Fruit fly (Drosophila melanogaster): ENCODE data around the gene CG9287.

DNA sequence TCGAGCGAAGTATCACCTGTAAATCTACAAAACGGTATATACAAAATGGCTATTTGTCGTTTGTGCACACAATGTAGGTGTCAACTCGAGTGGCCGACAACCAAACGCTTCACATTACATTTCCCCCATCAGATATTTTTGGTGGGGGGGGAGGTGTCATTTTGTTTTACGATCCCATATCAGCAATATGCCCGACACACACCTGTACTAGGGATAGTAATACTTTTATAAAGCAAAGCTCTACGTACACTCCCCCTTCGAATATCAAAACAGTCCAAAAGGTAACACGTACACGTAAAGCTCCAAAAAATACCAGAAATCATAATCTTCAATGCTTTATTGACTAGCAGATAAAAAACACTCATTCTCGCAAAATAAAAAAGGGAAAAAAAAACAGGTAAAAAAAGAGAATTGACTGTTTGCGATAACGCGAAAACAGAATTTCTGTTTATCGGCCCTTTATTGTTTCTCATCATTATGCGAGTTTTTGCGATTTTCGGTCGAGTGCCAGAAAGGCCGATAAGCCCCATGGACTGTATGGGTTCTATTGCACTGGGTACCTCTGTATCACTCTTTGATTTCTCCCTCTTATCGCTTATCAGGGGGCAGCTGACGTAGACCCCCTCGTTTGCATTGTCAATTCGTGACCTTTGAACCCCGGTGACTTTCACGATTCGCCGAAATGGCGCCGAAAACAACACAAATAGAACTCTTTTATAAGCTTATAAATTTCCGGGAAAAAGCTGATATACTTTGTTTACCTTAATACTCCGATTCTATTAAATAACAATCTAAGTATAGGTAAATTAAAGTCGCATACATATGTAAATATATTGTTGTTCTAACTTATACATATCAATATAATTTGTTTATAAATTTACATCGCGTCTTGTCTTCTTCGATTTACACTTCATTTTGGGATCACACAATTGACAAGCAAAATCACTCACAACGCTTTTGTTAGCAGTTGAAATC is 25.3 kb upstream of the CG9287 start, which contains the start of gene CatB:
- TF ChIP-seq CTCF (optimal IDR thresholded peaks at IDR 0.05) = no peak
- no peak for TF ChIP-seq CG8478 (optimal IDR thresholded peaks at IDR 0.05)

Data from S2 (cell line).